Worm (Caenorhabditis elegans) whole organism, L1 larva: Measurements from ENCODE around the gene C29H12.6.

Experiments
- F16B12.6 ChIP-seq: fragments of 150-350 bp; optimal IDR thresholded peaks from 2 replicates; lab custom pipeline; 2014; ENCODE audit warnings: missing biosample characterization, missing genetic modification characterization
- ceh-82 ChIP-seq, 3 experiments: fragments of 150-350 bp in 1 of 3; sonication (generic microtip) in 2 of 3; optimal IDR thresholded peaks; 2 replicates each; lab custom pipeline; 2014 to 2017; ENCODE audit warnings: missing biosample characterization in 3 of 3, missing genetic modification characterization in 3 of 3
- elt-2 ChIP-seq: sonication (generic microtip); optimal IDR thresholded peaks from 2 replicates; lab custom pipeline; 2016; ENCODE audit warnings: missing genetic modification characterization, mild to moderate bottlenecking, inconsistent platforms, missing compliant biosample characterization, missing genetic modification reagents
- mdl-1 ChIP-seq, 2 experiments: fragments of 150-350 bp; optimal IDR thresholded peaks; 2 replicates each; lab custom pipeline; 2014 to 2017; ENCODE audit warnings: missing biosample characterization in 2 of 2, missing genetic modification characterization in 2 of 2, inconsistent platforms in 1 of 2
- nhr-20 ChIP-seq: sonication (generic microtip); optimal IDR thresholded peaks from 2 replicates; lab custom pipeline; 2016; ENCODE audit warnings: mild to moderate bottlenecking, missing genetic modification characterization, missing compliant biosample characterization
- nhr-77 ChIP-seq: fragments of 150-350 bp; optimal IDR thresholded peaks from 2 replicates; lab custom pipeline; 2014; ENCODE audit warnings: missing biosample characterization, missing genetic modification characterization
- pqm-1 ChIP-seq: sonication (generic microtip); optimal IDR thresholded peaks from 3 replicates; lab custom pipeline; 2017; ENCODE audit warnings: missing biosample characterization, missing genetic modification characterization
- unc-130 ChIP-seq: fragments of 150-350 bp; optimal IDR thresholded peaks from 2 replicates; lab custom pipeline; 2017; ENCODE audit warnings: missing biosample characterization, missing genetic modification characterization, inconsistent platforms
- ztf-11 ChIP-seq, 2 experiments: sonication (generic microtip); optimal IDR thresholded peaks; 2 replicates each; lab custom pipeline; 2016 to 2017; ENCODE audit warnings: missing genetic modification characterization in 2 of 2, missing biosample characterization in 1 of 2, missing compliant biosample characterization in 1 of 2

DNA sequence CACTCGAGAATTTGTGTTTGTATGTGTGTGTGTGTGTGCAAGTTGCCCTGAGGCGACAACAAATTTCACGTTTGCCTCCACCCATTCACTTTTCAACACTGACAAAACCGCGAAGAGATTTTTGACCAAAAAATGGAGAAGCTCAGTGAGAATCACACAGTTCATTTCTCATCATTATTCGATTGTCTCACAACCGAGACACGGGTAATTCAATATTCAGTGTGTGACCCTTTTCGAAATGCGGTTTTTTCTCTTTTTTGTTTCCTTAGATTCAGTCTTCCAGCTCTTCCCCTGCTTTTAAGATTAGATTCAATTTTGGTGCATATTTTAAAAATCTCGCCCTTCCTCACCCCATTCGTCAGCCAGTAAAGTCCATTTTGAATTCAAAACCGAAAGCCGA, 21.4 kb upstream of the C29H12.6 start:
- TF ChIP-seq ztf-11 (tag; optimal IDR thresholded peaks at IDR 0.05; lab: Kevin White, UChicago) (no peak), nhr-77 (tag; lab: Kevin White, UChicago) (no peak), nhr-20 (tag; lab: Kevin White, UChicago) (no peak), elt-2 (tag; lab: Kevin White, UChicago) (no peak), pqm-1 (tag; lab: Kevin White, UChicago) (no peak), mdl-1 (tag; optimal IDR thresholded peaks at IDR 0.05; lab: Kevin White, UChicago) (no peak), ceh-82 (tag; optimal IDR thresholded peaks at IDR 0.05; lab: Kevin White, UChicago) (no peak), F16B12.6 (tag; lab: Kevin White, UChicago) (no peak), unc-130 (no peak)
